Fruit fly (Drosophila melanogaster) whole organism, embryonic: ENCODE measurements around the gene cbt.
A peak's percentile ranks its signal among the peaks of the same experiment; 100 is the strongest.

Experiments
- Atf6 ChIP-seq: fragments of 200-800 bp; sonication (Bioruptor generic); IDR thresholded peaks from 2 replicates; pipeline ENCODE4 v1.3.6; 2022; ENCODE audit warnings: missing biosample characterization, missing genetic modification characterization
- Bdp1 ChIP-seq: fragments of 200-800 bp; sonication (Bioruptor generic); optimal IDR thresholded peaks from 3 replicates; lab custom pipeline; 2016; ENCODE audit warnings: missing biosample characterization, missing genetic modification characterization
- BtbVII ChIP-seq: fragments of 200-800 bp; sonication (Bioruptor generic); optimal IDR thresholded peaks from 3 replicates; lab custom pipeline; 2017; ENCODE audit warnings: missing biosample characterization, mild to moderate bottlenecking, missing genetic modification characterization
- CG10209 ChIP-seq: fragments of 200-800 bp; sonication (Bioruptor generic); optimal IDR thresholded peaks from 3 replicates; lab custom pipeline; 2017; ENCODE audit warnings: missing biosample characterization, mild to moderate bottlenecking, missing genetic modification characterization, missing genetic modification reagents
- CG10267 ChIP-seq: fragments of 200-800 bp; sonication (Bioruptor generic); optimal IDR thresholded peaks from 2 replicates; lab custom pipeline; 2018; ENCODE audit warnings: missing biosample characterization, mild to moderate bottlenecking, missing genetic modification characterization, moderate library complexity
- CG10979 ChIP-seq: fragments of 200-800 bp; sonication (Bioruptor generic); optimal IDR thresholded peaks from 2 replicates; lab custom pipeline; 2018; ENCODE audit warnings: missing biosample characterization, mild to moderate bottlenecking, missing genetic modification characterization, moderate library complexity
- CG11398 ChIP-seq: fragments of 200-800 bp; sonication (Bioruptor generic); optimal IDR thresholded peaks from 2 replicates; lab custom pipeline; 2016; ENCODE audit warnings: missing biosample characterization, missing genetic modification characterization
- CG12236 ChIP-seq: fragments of 200-800 bp; sonication (Bioruptor generic); optimal IDR thresholded peaks from 2 replicates; lab custom pipeline; 2016; ENCODE audit warnings: missing biosample characterization, missing genetic modification characterization
- CG13424 ChIP-seq: fragments of 200-800 bp; sonication (Bioruptor generic); optimal IDR thresholded peaks from 2 replicates; lab custom pipeline; 2019; ENCODE audit warnings: missing biosample characterization, mild to moderate bottlenecking, missing genetic modification characterization, moderate library complexity
- CG15696 ChIP-seq: fragments of 200-800 bp; sonication (Bioruptor generic); optimal IDR thresholded peaks from 2 replicates; lab custom pipeline; 2019; ENCODE audit warnings: missing biosample characterization, mild to moderate bottlenecking, missing genetic modification characterization, moderate library complexity
- CG1603 ChIP-seq: fragments of 200-800 bp; sonication (Bioruptor generic); optimal IDR thresholded peaks from 2 replicates; lab custom pipeline; 2019; ENCODE audit warnings: missing biosample characterization, mild to moderate bottlenecking, missing genetic modification characterization, moderate library complexity
- CG31441 ChIP-seq: fragments of 200-800 bp; sonication (Bioruptor generic); IDR thresholded peaks from 2 replicates; pipeline ENCODE4 v1.3.6; 2022; ENCODE audit warnings: missing biosample characterization, missing genetic modification characterization
- CG33213 ChIP-seq: fragments of 200-800 bp; sonication (Bioruptor generic); optimal IDR thresholded peaks from 3 replicates; lab custom pipeline; 2016; ENCODE audit warnings: missing biosample characterization, missing genetic modification characterization
- CG3847 ChIP-seq: fragments of 200-800 bp; sonication (Bioruptor generic); IDR thresholded peaks from 2 replicates; pipeline ENCODE4 v1.3.6; 2022; ENCODE audit warnings: missing biosample characterization, missing genetic modification characterization
- CG4360 ChIP-seq: fragments of 200-800 bp; sonication (Bioruptor generic); IDR thresholded peaks from 2 replicates; pipeline ENCODE4 v1.3.6; 2022; ENCODE audit warnings: missing biosample characterization, missing genetic modification characterization
- CG4404 ChIP-seq: fragments of 200-800 bp; sonication (Bioruptor generic); IDR thresholded peaks from 2 replicates; pipeline ENCODE4 v1.3.6; 2022; ENCODE audit warnings: missing biosample characterization, missing genetic modification characterization
- CG4617 ChIP-seq: fragments of 200-800 bp; sonication (Bioruptor generic); optimal IDR thresholded peaks from 3 replicates; lab custom pipeline; 2016; ENCODE audit warnings: missing biosample characterization, missing genetic modification characterization, borderline replicate concordance
- CG4820 ChIP-seq: fragments of 200-800 bp; sonication (Bioruptor generic); optimal IDR thresholded peaks from 3 replicates; lab custom pipeline; 2016; ENCODE audit warnings: missing biosample characterization, missing genetic modification characterization
- CG8478 ChIP-seq: fragments of >200 bp; optimal IDR thresholded peaks from 2 replicates; lab custom pipeline; 2018
- CG8765 ChIP-seq: fragments of 200-800 bp; sonication (Bioruptor generic); IDR thresholded peaks from 2 replicates; pipeline ENCODE4 v1.3.6; 2022; ENCODE audit warnings: missing biosample characterization, missing genetic modification characterization
- CG9215 ChIP-seq: fragments of 200-800 bp; sonication (Bioruptor generic); IDR thresholded peaks from 2 replicates; pipeline ENCODE4 v1.3.6; 2022; ENCODE audit warnings: missing biosample characterization, missing genetic modification characterization
- CTCF ChIP-seq: fragments of 200-800 bp; sonication (Bioruptor generic); optimal IDR thresholded peaks from 2 replicates; lab custom pipeline; 2017; ENCODE audit warnings: missing biosample characterization, mild to moderate bottlenecking, missing genetic modification characterization, moderate library complexity
- Chrac-16 ChIP-seq: fragments of 200-800 bp; sonication (Bioruptor generic); optimal IDR thresholded peaks from 3 replicates; lab custom pipeline; 2016; ENCODE audit warnings: missing biosample characterization, missing genetic modification characterization
- Dref ChIP-seq: fragments of 200-800 bp; sonication (Bioruptor generic); IDR thresholded peaks from 2 replicates; pipeline ENCODE4 v1.3.6; 2022; ENCODE audit warnings: missing biosample characterization, missing genetic modification characterization
- ERR ChIP-seq: fragments of 200-800 bp; sonication (Bioruptor generic); optimal IDR thresholded peaks from 2 replicates; lab custom pipeline; 2016; ENCODE audit warnings: missing biosample characterization, missing genetic modification characterization
- H2.0 ChIP-seq: fragments of 200-800 bp; sonication (Bioruptor generic); IDR thresholded peaks from 2 replicates; pipeline ENCODE4 v1.3.6; 2022; ENCODE audit warnings: missing biosample characterization, missing genetic modification characterization
- HHEX ChIP-seq: fragments of 200-800 bp; sonication (Bioruptor generic); optimal IDR thresholded peaks from 3 replicates; lab custom pipeline; 2017; ENCODE audit warnings: missing biosample characterization, mild to moderate bottlenecking, missing genetic modification characterization, missing genetic modification reagents
- Hr39 ChIP-seq: fragments of >200 bp; optimal IDR thresholded peaks from 2 replicates; lab custom pipeline; 2017
- Lim3 ChIP-seq: fragments of 200-800 bp; sonication (Bioruptor generic); IDR thresholded peaks from 2 replicates; pipeline ENCODE4 v1.3.6; 2022; ENCODE audit warnings: missing biosample characterization, missing genetic modification characterization
- Meics ChIP-seq: fragments of 200-800 bp; sonication (Bioruptor generic); optimal IDR thresholded peaks from 2 replicates; lab custom pipeline; 2017; ENCODE audit warnings: missing biosample characterization, mild to moderate bottlenecking, missing genetic modification characterization
- NC2α ChIP-seq: fragments of 200-800 bp; sonication (Bioruptor generic); optimal IDR thresholded peaks from 2 replicates; lab custom pipeline; 2016; ENCODE audit warnings: missing biosample characterization, missing genetic modification characterization
- Optix ChIP-seq: fragments of 200-800 bp; sonication (Bioruptor generic); IDR thresholded peaks from 3 replicates; pipeline ENCODE4 v1.3.6; 2022; ENCODE audit warnings: missing biosample characterization, missing genetic modification characterization
- Scr ChIP-seq: fragments of 200-800 bp; sonication (Bioruptor generic); IDR thresholded peaks from 2 replicates; pipeline ENCODE4 v1.3.6; 2022; ENCODE audit warnings: missing biosample characterization, missing genetic modification characterization; ENCODE audit not compliant: partially characterized antibody
- Tbp ChIP-seq: fragments of >200 bp; optimal IDR thresholded peaks from 2 replicates; lab custom pipeline; 2018; ENCODE audit warnings: missing biosample characterization, missing genetic modification characterization
- abd-A ChIP-seq: fragments of 200-800 bp; sonication (Bioruptor generic); optimal IDR thresholded peaks from 3 replicates; lab custom pipeline; 2019; ENCODE audit warnings: missing biosample characterization, mild to moderate bottlenecking, missing genetic modification characterization, moderate library complexity
- ap ChIP-seq: fragments of 200-800 bp; sonication (Bioruptor generic); IDR thresholded peaks from 2 replicates; pipeline ENCODE4 v1.3.6; 2022; ENCODE audit warnings: missing biosample characterization, missing genetic modification characterization
- ash1 ChIP-seq: fragments of 200-800 bp; sonication (Bioruptor generic); optimal IDR thresholded peaks from 2 replicates; lab custom pipeline; 2018; ENCODE audit warnings: missing biosample characterization, mild to moderate bottlenecking, missing genetic modification characterization
- dan ChIP-seq: fragments of 200-800 bp; sonication (Bioruptor generic); IDR thresholded peaks from 2 replicates; pipeline ENCODE4 v1.3.6; 2022; ENCODE audit warnings: missing biosample characterization, missing genetic modification characterization
- esg ChIP-seq: fragments of 200-800 bp; sonication (Bioruptor generic); conservative IDR thresholded peaks from 2 replicates; pipeline ENCODE4 v1.3.6; 2022; ENCODE audit warnings: missing biosample characterization, missing genetic modification characterization
- eyg ChIP-seq: fragments of 200-800 bp; sonication (Bioruptor generic); optimal IDR thresholded peaks from 3 replicates; lab custom pipeline; 2016; ENCODE audit warnings: missing biosample characterization, missing genetic modification characterization
- fd3F ChIP-seq: fragments of 200-800 bp; sonication (Bioruptor generic); optimal IDR thresholded peaks from 2 replicates; lab custom pipeline; 2018; ENCODE audit warnings: missing biosample characterization, mild to moderate bottlenecking, missing genetic modification characterization, moderate library complexity
- hkb ChIP-seq, 2 experiments: fragments of 200-800 bp in 1 of 2; fragments of >200 bp in 1 of 2; sonication (Bioruptor generic) in 1 of 2; IDR thresholded peaks in 1 of 2; optimal IDR thresholded peaks in 1 of 2; 2 replicates each; pipeline versions ENCODE4 v1.3.6 to Lab custom; 2017 to 2022; ENCODE audit warnings: missing biosample characterization in 1 of 2, missing genetic modification characterization in 1 of 2
- maf-S ChIP-seq: fragments of 200-800 bp; sonication (Bioruptor generic); optimal IDR thresholded peaks from 2 replicates; lab custom pipeline; 2016; ENCODE audit warnings: missing biosample characterization, missing genetic modification characterization
- nerfin-1 ChIP-seq: fragments of 200-800 bp; sonication (Bioruptor generic); optimal IDR thresholded peaks from 3 replicates; lab custom pipeline; 2019; ENCODE audit warnings: missing biosample characterization, mild to moderate bottlenecking, missing genetic modification characterization, moderate library complexity
- pros ChIP-seq: fragments of 200-800 bp; sonication (Bioruptor generic); optimal IDR thresholded peaks from 3 replicates; lab custom pipeline; 2019; ENCODE audit warnings: missing biosample characterization, mild to moderate bottlenecking, missing genetic modification characterization, moderate library complexity
- pzg ChIP-seq: fragments of 200-800 bp; sonication (Bioruptor generic); optimal IDR thresholded peaks from 3 replicates; lab custom pipeline; 2018; ENCODE audit warnings: missing biosample characterization, mild to moderate bottlenecking, missing genetic modification characterization, moderate library complexity
- row ChIP-seq: fragments of 200-800 bp; sonication (Bioruptor generic); IDR thresholded peaks from 3 replicates; pipeline ENCODE4 v1.3.6; 2022; ENCODE audit warnings: missing biosample characterization, missing genetic modification characterization
- tup ChIP-seq: fragments of 200-800 bp; sonication (Bioruptor generic); optimal IDR thresholded peaks from 2 replicates; lab custom pipeline; 2016; ENCODE audit warnings: missing biosample characterization, mild to moderate bottlenecking, missing genetic modification characterization, moderate library complexity
- unpg ChIP-seq: fragments of 200-800 bp; sonication (Bioruptor generic); optimal IDR thresholded peaks from 3 replicates; lab custom pipeline; 2018; ENCODE audit warnings: missing biosample characterization, mild to moderate bottlenecking, missing genetic modification characterization, moderate library complexity

Gene cbt

DNA sequence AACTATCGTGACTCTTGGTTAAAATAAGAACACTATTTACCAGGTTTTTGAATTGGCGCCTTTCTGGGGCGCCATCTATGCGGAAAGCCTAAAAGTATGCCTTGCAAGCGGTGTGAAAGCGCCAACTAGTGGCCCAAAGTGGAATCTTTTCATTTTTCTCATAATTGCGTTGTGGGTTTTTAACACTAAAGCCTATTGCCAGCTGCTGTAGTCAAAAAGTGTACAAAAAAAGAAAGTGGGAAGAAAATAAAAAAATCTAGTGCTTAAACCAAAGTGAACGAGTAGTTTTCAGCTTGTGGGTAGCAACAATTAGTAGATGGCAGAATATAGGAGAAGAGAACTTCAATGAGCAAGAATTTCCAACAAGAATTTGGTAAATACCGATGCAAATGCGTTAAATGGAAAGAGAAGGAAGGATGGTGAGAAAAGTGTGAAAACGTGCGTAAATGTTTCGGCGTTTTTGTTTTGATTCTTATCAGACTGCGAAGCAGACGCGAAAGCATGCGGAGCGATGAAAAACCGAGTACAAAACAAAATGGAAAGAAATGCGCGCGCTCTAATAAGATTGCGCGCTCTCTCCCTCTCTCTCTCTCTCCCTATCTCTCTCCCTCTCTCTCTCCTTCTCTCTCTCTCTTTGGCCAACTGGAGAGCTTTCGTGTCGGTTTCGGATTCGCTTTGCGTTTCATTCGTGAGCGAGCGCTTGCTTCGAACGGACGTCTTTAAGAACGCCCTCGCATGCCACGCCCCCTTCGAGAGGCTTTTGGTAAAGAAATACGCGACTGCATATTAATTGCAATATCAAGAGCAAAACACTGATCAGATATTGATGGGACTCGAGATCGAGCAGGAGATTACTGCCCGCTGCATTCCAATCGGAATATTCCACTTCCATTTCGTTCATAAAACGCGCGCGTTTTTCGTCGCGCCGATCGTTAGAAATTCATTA lies 10.9 kb upstream of the cbt start (continued):
- peak; percentile 95 for TF ChIP-seq CG33213 (GFP tag; lab: Kevin White, UChicago)
- TF ChIP-seq ap, result no peak
- TF ChIP-seq CG1603 (tag; lab: Kevin White, UChicago), result peak; percentile 57
- peak; percentile 41; the same call in 1 of the 2 replicates for TF ChIP-seq CG4360
- no peak for TF ChIP-seq Lim3 (GFP tag; lab: Robert Waterston, UW)
- peak; percentile 38 for TF ChIP-seq CG13424 (tag; lab: Kevin White, UChicago)
- peak; percentile 51; the same call in 1 of the 2 replicates for TF ChIP-seq H2.0 (GFP tag; lab: Robert Waterston, UW)
- TF ChIP-seq CG8765, result peak; percentile 44; the same call in 1 of the 2 replicates
- peak; percentile 24 for TF ChIP-seq HHEX (GFP tag; lab: Kevin White, UChicago)
- TF ChIP-seq Bdp1 (GFP tag; lab: Kevin White, UChicago), result peak; percentile 29
- TF ChIP-seq maf-S (GFP tag; lab: Kevin White, UChicago), result peak; percentile 73
- TF ChIP-seq eyg (GFP tag; lab: Kevin White, UChicago), result peak; percentile 60
- no peak for TF ChIP-seq Hr39 (lab: Kevin White, UChicago)
- peak; percentile 8 for TF ChIP-seq Meics (GFP tag; lab: Kevin White, UChicago)
- peak; percentile 100 for TF ChIP-seq CTCF (GFP tag; lab: Kevin White, UChicago)
- TF ChIP-seq Scr (GFP tag; lab: Robert Waterston, UW), result peak; percentile 57
- peak; percentile 24; the same call in 1 of the 2 replicates for TF ChIP-seq CG31441
- peak; percentile 39 for TF ChIP-seq ash1 (GFP tag; lab: Kevin White, UChicago)
- TF ChIP-seq unpg, result peak; percentile 26
- TF ChIP-seq pros (GFP tag; lab: Kevin White, UChicago), result peak; percentile 52
- TF ChIP-seq Optix (GFP tag; lab: Robert Waterston, UW), result peak; percentile 63; the same call in 2 of the 3 replicates
- TF ChIP-seq CG10979, result peak; percentile 20
- no peak for TF ChIP-seq CG8478 (lab: Kevin White, UChicago)
- peak; percentile 86 for TF ChIP-seq Chrac-16
- TF ChIP-seq pzg (GFP tag; lab: Kevin White, UChicago), result peak; percentile 90
- peak; percentile 57 for TF ChIP-seq CG4404
- TF ChIP-seq row (GFP tag; lab: Robert Waterston, UW), result peak; percentile 36; the same call in 1 of the 3 replicates
- no peak for TF ChIP-seq dan (GFP tag; lab: Robert Waterston, UW)
- peak; percentile 27 for TF ChIP-seq CG4820
- TF ChIP-seq fd3F, result peak; percentile 35
- peak; percentile 46 for TF ChIP-seq CG10209 (GFP tag; lab: Kevin White, UChicago)
- no peak for TF ChIP-seq tup (GFP tag; lab: Kevin White, UChicago)
- peak; percentile 11 for TF ChIP-seq CG4617 (GFP tag; lab: Kevin White, UChicago)
- TF ChIP-seq CG11398 (GFP tag; lab: Kevin White, UChicago), result peak; percentile 3
- TF ChIP-seq Tbp, result no peak
- peak; percentile 64 for TF ChIP-seq CG15696 (tag; lab: Kevin White, UChicago)
- TF ChIP-seq CG9215 (GFP tag; lab: Robert Waterston, UW), result peak; percentile 60; the same call in 1 of the 2 replicates
- peak; percentile 78 for TF ChIP-seq hkb (optimal IDR thresholded peaks at IDR 0.05; lab: Kevin White, UChicago)
- TF ChIP-seq hkb (GFP tag; IDR thresholded peaks at IDR 0.05; lab: Robert Waterston, UW), result peak; percentile 60
- TF ChIP-seq NC2α, result peak; percentile 37
- TF ChIP-seq ERR (GFP tag; lab: Kevin White, UChicago), result peak; percentile 73
- peak; percentile 62 for TF ChIP-seq BtbVII
- TF ChIP-seq nerfin-1, result peak; percentile 90
- peak; percentile 61 for TF ChIP-seq CG12236 (GFP tag; lab: Kevin White, UChicago)
- peak; percentile 41 for TF ChIP-seq abd-A (tag; lab: Kevin White, UChicago)
- peak; percentile 75 for TF ChIP-seq Atf6 (GFP tag; lab: Robert Waterston, UW)
- TF ChIP-seq Dref (GFP tag; lab: Robert Waterston, UW), result peak; percentile 43
- peak; percentile 79 for TF ChIP-seq CG3847 (GFP tag; lab: Robert Waterston, UW)
- TF ChIP-seq esg (GFP tag; lab: Robert Waterston, UW), result 0 out of 2 replicates have a peak, but pooled peaks have one; percentile 23
- TF ChIP-seq CG10267 (tag; lab: Kevin White, UChicago), result peak; percentile 93
